Worm (Caenorhabditis elegans) whole organism, L4 larva: ENCODE data around the gene grd-8.

ENCODE experiments used
- F10B5.3 ChIP-seq: sonication (generic microtip); optimal IDR thresholded peaks from 2 replicates; lab custom pipeline; 2016; ENCODE audit warnings: mild to moderate bottlenecking, missing genetic modification characterization, missing compliant biosample characterization
- aha-1 ChIP-seq: fragments of 150-350 bp; peaks from one replicate; lab custom pipeline; 2014; ENCODE audit warnings: missing biosample characterization, missing genetic modification characterization
- ama-1 ChIP-seq: fragments of 150-350 bp; optimal IDR thresholded peaks from 2 replicates; lab custom pipeline; 2014; ENCODE audit warnings: inconsistent platforms, mixed read lengths
- arid-1 ChIP-seq: fragments of 200-800 bp; sonication (Bioruptor generic); conservative IDR thresholded peaks from 2 replicates; pipeline ENCODE4 v1.3.6; 2022; ENCODE audit warnings: missing genetic modification reagents, missing genetic modification characterization, missing compliant biosample characterization
- ceh-28 ChIP-seq: fragments of 150-350 bp; optimal IDR thresholded peaks from 2 replicates; lab custom pipeline; 2014; ENCODE audit warnings: missing biosample characterization, missing genetic modification reagents, missing genetic modification characterization
- ceh-44 ChIP-seq: fragments of 200-800 bp; sonication (Bioruptor generic); IDR thresholded peaks from 2 replicates; pipeline ENCODE4 v1.3.6; 2022; ENCODE audit warnings: missing genetic modification reagents, missing genetic modification characterization, missing compliant biosample characterization
- ces-1 ChIP-seq: fragments of 150-350 bp; sonication (generic microtip); optimal IDR thresholded peaks from 4 replicates; lab custom pipeline; 2014; ENCODE audit warnings: missing biosample characterization, missing genetic modification reagents, missing genetic modification characterization
- daf-12 ChIP-seq: fragments of 150-350 bp; optimal IDR thresholded peaks from 2 replicates; lab custom pipeline; 2014; ENCODE audit warnings: missing biosample characterization, missing genetic modification reagents, missing genetic modification characterization
- daf-16 ChIP-seq, 3 experiments: sonication (generic microtip); optimal IDR thresholded peaks; 2 replicates each; lab custom pipeline; 2016 to 2017; ENCODE audit warnings: missing genetic modification characterization in 3 of 3, missing genetic modification reagents in 3 of 3, mild to moderate bottlenecking in 2 of 3, missing compliant biosample characterization in 2 of 3, missing biosample characterization in 1 of 3, moderate library complexity in 1 of 3
- daf-19 ChIP-seq: fragments of 200-800 bp; sonication (Bioruptor generic); conservative IDR thresholded peaks from 2 replicates; pipeline ENCODE4 v1.3.6; 2022; ENCODE audit warnings: missing genetic modification characterization, missing compliant biosample characterization
- dmd-6 ChIP-seq: fragments of 200-800 bp; sonication (Bioruptor generic); IDR thresholded peaks from 2 replicates; pipeline ENCODE4 v1.3.6; 2022; ENCODE audit warnings: missing genetic modification reagents, missing genetic modification characterization, missing compliant biosample characterization
- dmd-8 ChIP-seq: fragments of 200-800 bp; sonication (Bioruptor generic); IDR thresholded peaks from 2 replicates; pipeline ENCODE4 v1.3.6; 2022; ENCODE audit warnings: missing genetic modification characterization, missing compliant biosample characterization
- dmd-9 ChIP-seq: fragments of 200-800 bp; sonication (Bioruptor generic); IDR thresholded peaks from 2 replicates; pipeline ENCODE4 v1.3.6; 2022; ENCODE audit warnings: missing genetic modification reagents, missing genetic modification characterization, missing compliant biosample characterization
- dpl-1 ChIP-seq: fragments of 150-350 bp; optimal IDR thresholded peaks from 2 replicates; lab custom pipeline; 2014; ENCODE audit warnings: missing biosample characterization, missing genetic modification reagents, missing genetic modification characterization
- duxl-1 ChIP-seq: sonication (generic microtip); optimal IDR thresholded peaks from 2 replicates; lab custom pipeline; 2016; ENCODE audit warnings: mild to moderate bottlenecking, missing genetic modification characterization, moderate library complexity, missing compliant biosample characterization; ENCODE audit not compliant: poor library complexity
- egl-27 ChIP-seq: sonication (generic microtip); optimal IDR thresholded peaks from 3 replicates; lab custom pipeline; 2017; ENCODE audit warnings: missing biosample characterization, missing genetic modification reagents, missing genetic modification characterization
- fkh-10 ChIP-seq: fragments of 150-350 bp; optimal IDR thresholded peaks from 2 replicates; lab custom pipeline; 2014; ENCODE audit warnings: missing biosample characterization, missing genetic modification reagents, missing genetic modification characterization
- hif-1 ChIP-seq, 2 experiments: sonication (generic microtip); optimal IDR thresholded peaks; 2 replicates each; lab custom pipeline; 2016 to 2017; ENCODE audit warnings: missing compliant biosample characterization in 2 of 2, missing genetic modification characterization in 2 of 2, missing genetic modification reagents in 2 of 2, missing genotype in 2 of 2, mild to moderate bottlenecking in 1 of 2
- hlh-11 ChIP-seq: fragments of 200-800 bp; sonication (Bioruptor generic); optimal IDR thresholded peaks from 2 replicates; lab custom pipeline; 2018; ENCODE audit warnings: mild to moderate bottlenecking, missing genetic modification characterization, missing compliant biosample characterization
- hlh-30 ChIP-seq: sonication (generic microtip); optimal IDR thresholded peaks from 2 replicates; lab custom pipeline; 2017; ENCODE audit warnings: antibody characterized with exemption, mild to moderate bottlenecking, missing genetic modification characterization, missing compliant biosample characterization; ENCODE audit not compliant: insufficient read depth
- hmg-1.1 ChIP-seq: fragments of 200-800 bp; sonication (Bioruptor generic); IDR thresholded peaks from 2 replicates; pipeline ENCODE4 v1.3.6; 2022; ENCODE audit warnings: missing genetic modification reagents, missing genetic modification characterization, missing compliant biosample characterization
- lin-15B ChIP-seq: fragments of 150-350 bp; sonication (generic microtip); optimal IDR thresholded peaks from 3 replicates; lab custom pipeline; 2014; ENCODE audit warnings: missing biosample characterization, missing genetic modification characterization
- lin-29 ChIP-seq: fragments of 200-800 bp; sonication (Bioruptor generic); IDR thresholded peaks from 2 replicates; pipeline ENCODE4 v1.3.6; 2022; ENCODE audit warnings: missing genetic modification reagents, missing genetic modification characterization, missing compliant biosample characterization
- madf-9 ChIP-seq: fragments of 200-800 bp; sonication (Bioruptor generic); conservative IDR thresholded peaks from 2 replicates; pipeline ENCODE4 v1.3.6; 2022; ENCODE audit warnings: missing genetic modification reagents, missing genetic modification characterization, missing compliant biosample characterization
- mdl-1 ChIP-seq, 2 experiments: fragments of 150-350 bp in 1 of 2; sonication (generic microtip) in 1 of 2; optimal IDR thresholded peaks; 2 replicates each; lab custom pipeline; 2014 to 2017; ENCODE audit warnings: missing biosample characterization in 2 of 2, missing genetic modification characterization in 2 of 2
- mep-1 ChIP-seq: fragments of 150-350 bp; sonication (generic microtip); optimal IDR thresholded peaks from 3 replicates; lab custom pipeline; 2014; ENCODE audit warnings: missing biosample characterization, missing genetic modification characterization
- mes-2 ChIP-seq: sonication (generic microtip); optimal IDR thresholded peaks from 2 replicates; lab custom pipeline; 2016; ENCODE audit warnings: missing genotype, mild to moderate bottlenecking, missing genetic modification characterization, missing compliant biosample characterization; ENCODE audit not compliant: poor library complexity, severe bottlenecking
- mxl-3 ChIP-seq: fragments of 200-800 bp; sonication (Bioruptor generic); optimal IDR thresholded peaks from 2 replicates; lab custom pipeline; 2018; ENCODE audit warnings: mild to moderate bottlenecking, missing genetic modification characterization, missing compliant biosample characterization
- nhr-11 ChIP-seq: fragments of 150-350 bp; optimal IDR thresholded peaks from 2 replicates; lab custom pipeline; 2014; ENCODE audit warnings: missing biosample characterization, missing genetic modification characterization
- nhr-28 ChIP-seq: fragments of 150-350 bp; optimal IDR thresholded peaks from 2 replicates; lab custom pipeline; 2014; ENCODE audit warnings: missing biosample characterization, missing genetic modification characterization
- nhr-48 ChIP-seq: sonication (generic microtip); optimal IDR thresholded peaks from 2 replicates; lab custom pipeline; 2016; ENCODE audit warnings: mild to moderate bottlenecking, missing genetic modification characterization, missing compliant biosample characterization
- nhr-77 ChIP-seq: fragments of 150-350 bp; optimal IDR thresholded peaks from 2 replicates; lab custom pipeline; 2014; ENCODE audit warnings: missing biosample characterization, missing genetic modification characterization
- pha-4 ChIP-seq, 2 experiments: fragments of 150-350 bp in 1 of 2; fragments of 200-800 bp in 1 of 2; sonication (Bioruptor generic) in 1 of 2; IDR thresholded peaks in 1 of 2; optimal IDR thresholded peaks in 1 of 2; 2 replicates each; pipeline versions ENCODE4 v1.3.6 to Lab custom; 2014 to 2022; ENCODE audit warnings: missing genetic modification characterization in 2 of 2, missing genetic modification reagents in 2 of 2, missing biosample characterization in 1 of 2, missing compliant biosample characterization in 1 of 2
- pqm-1 ChIP-seq: sonication (generic microtip); optimal IDR thresholded peaks from 2 replicates; lab custom pipeline; 2017; ENCODE audit warnings: missing biosample characterization, missing genetic modification characterization
- sdz-12 ChIP-seq: fragments of 200-800 bp; sonication (Bioruptor generic); optimal IDR thresholded peaks from 2 replicates; lab custom pipeline; 2018; ENCODE audit warnings: mild to moderate bottlenecking, missing genetic modification characterization, missing compliant biosample characterization
- skn-1 ChIP-seq: fragments of 150-350 bp; optimal IDR thresholded peaks from 2 replicates; lab custom pipeline; 2014; ENCODE audit warnings: missing biosample characterization, missing genetic modification characterization
- unc-62 ChIP-seq, 3 experiments: fragments of 150-350 bp in 1 of 3; sonication (generic microtip); optimal IDR thresholded peaks in 2 of 3; peaks in 1 of 3; 1 replicate in 1 of 3; 2 replicates in 2 of 3; lab custom pipeline; 2014 to 2017; ENCODE audit warnings: missing biosample characterization in 3 of 3, missing genetic modification characterization in 3 of 3, missing genetic modification reagents in 3 of 3, missing genotype in 1 of 3
- zfp-3 ChIP-seq: fragments of 200-800 bp; sonication (Bioruptor generic); conservative IDR thresholded peaks from 2 replicates; pipeline ENCODE4 v1.3.6; 2022; ENCODE audit warnings: missing genetic modification reagents, missing genetic modification characterization, missing compliant biosample characterization
- zip-11 ChIP-seq: fragments of 200-800 bp; sonication (Bioruptor generic); IDR thresholded peaks from 2 replicates; pipeline ENCODE4 v1.3.6; 2022; ENCODE audit warnings: missing genetic modification characterization, missing compliant biosample characterization

The grd-8 gene

DNA sequence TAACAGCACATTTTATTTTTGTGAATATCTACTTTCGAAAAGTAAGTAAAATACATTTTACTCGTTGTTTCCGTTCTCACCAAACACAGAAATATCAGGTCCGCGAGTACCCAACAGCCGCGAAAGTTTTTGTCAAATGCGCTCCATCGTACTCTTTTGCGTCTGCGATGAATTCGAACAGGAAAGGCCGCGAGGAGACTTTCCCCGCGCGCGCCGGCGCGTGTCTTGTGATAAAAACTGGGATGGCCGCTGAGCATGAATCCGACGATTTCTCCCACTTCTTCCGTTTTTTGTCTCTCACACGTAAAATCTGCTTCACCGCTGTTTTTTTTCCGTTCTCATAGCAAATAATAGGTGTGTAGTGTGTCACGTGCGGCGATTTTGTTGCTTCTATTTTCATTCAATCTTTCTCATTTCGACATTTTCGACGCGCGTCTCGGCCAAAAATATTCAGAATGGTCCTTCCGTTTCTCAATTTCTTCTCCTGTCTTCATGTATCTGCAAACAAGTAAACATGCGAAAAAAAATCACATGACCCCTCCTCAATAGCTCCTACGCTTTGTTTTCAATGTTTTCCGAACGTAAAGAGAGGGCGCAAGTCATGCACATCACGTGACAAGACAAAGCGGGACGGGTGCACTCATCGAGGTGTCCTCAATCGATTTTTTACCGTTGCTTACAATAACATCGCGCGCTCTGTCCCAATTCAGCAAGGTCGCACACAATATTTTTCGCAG lies 38.1 kb upstream of the grd-8 start, which contains the start of gene uvs-1:
Gene uvs-1 (minus strand): TSS at position 145 of the 737 bp plus-strand sequence.
- no peak for TF ChIP-seq lin-15B (tag; lab: Kevin White, UChicago)
- peak; percentile 8 for TF ChIP-seq mep-1 (tag; lab: Kevin White, UChicago)
- no peak for TF ChIP-seq ces-1
- TF ChIP-seq skn-1 (tag; lab: Kevin White, UChicago) = no peak
- peak in 1 of 2 experiments; percentile 69 for TF ChIP-seq daf-16 (GFP tag; optimal IDR thresholded peaks at IDR 0.05; lab: Kevin White, UChicago)
- peak; percentile 81 for TF ChIP-seq daf-16 (tag; optimal IDR thresholded peaks at IDR 0.05; lab: Kevin White, UChicago)
- no peak for TF ChIP-seq zfp-3 (GFP tag; lab: Robert Waterston, UW)
- TF ChIP-seq aha-1 = peak; percentile 96
- peak; percentile 14 for TF ChIP-seq mes-2
- TF ChIP-seq daf-12 (tag; lab: Kevin White, UChicago) = no peak
- TF ChIP-seq sdz-12 (GFP tag; lab: Kevin White, UChicago) = no peak
- TF ChIP-seq nhr-11 (tag; lab: Kevin White, UChicago) = peak; percentile 40
- no peak for TF ChIP-seq madf-9 (GFP tag; lab: Robert Waterston, UW)
- TF ChIP-seq mdl-1 (tag; optimal IDR thresholded peaks at IDR 0.05; lab: Kevin White, UChicago) = peak; percentile 46 to 80
- TF ChIP-seq hmg-1.1 (GFP tag; lab: Robert Waterston, UW) = peak; percentile 38; the same call in 1 of the 2 replicates
- TF ChIP-seq daf-19 = no peak
- TF ChIP-seq hlh-30 (tag; lab: Kevin White, UChicago) = peak; percentile 93
- peak; percentile 24 for TF ChIP-seq nhr-48 (tag; lab: Kevin White, UChicago)
- TF ChIP-seq unc-62 (GFP tag; optimal IDR thresholded peaks at IDR 0.05 in 1 of 2; lab: Kevin White, UChicago) = peak in 1 of 2 experiments; percentile 98
- TF ChIP-seq unc-62 (tag; optimal IDR thresholded peaks at IDR 0.05; lab: Kevin White, UChicago) = no peak
- TF ChIP-seq pha-4 (GFP tag; IDR thresholded peaks at IDR 0.05; lab: Robert Waterston, UW) = no peak
- TF ChIP-seq pha-4 (tag; optimal IDR thresholded peaks at IDR 0.05; lab: Kevin White, UChicago) = peak; percentile 76
- peak; percentile 61 for TF ChIP-seq nhr-28 (tag; lab: Kevin White, UChicago)
- peak; percentile 9 for TF ChIP-seq ceh-28 (tag; lab: Kevin White, UChicago)
- peak; percentile 12 for TF ChIP-seq duxl-1 (tag; lab: Kevin White, UChicago)
- TF ChIP-seq hlh-11 (tag; lab: Kevin White, UChicago) = peak; percentile 51
- no peak for TF ChIP-seq dmd-6 (GFP tag; lab: Robert Waterston, UW)
- peak; percentile 50 for TF ChIP-seq dpl-1
- TF ChIP-seq mxl-3 (GFP tag; lab: Kevin White, UChicago) = peak; percentile 66
- TF ChIP-seq hif-1 (tag; optimal IDR thresholded peaks at IDR 0.05; lab: Kevin White, UChicago) = peak in 1 of 2 experiments; percentile 49
- peak; percentile 39 for TF ChIP-seq nhr-77 (tag; lab: Kevin White, UChicago)
- peak; percentile 8 for TF ChIP-seq fkh-10 (GFP tag; lab: Kevin White, UChicago)

DNA sequence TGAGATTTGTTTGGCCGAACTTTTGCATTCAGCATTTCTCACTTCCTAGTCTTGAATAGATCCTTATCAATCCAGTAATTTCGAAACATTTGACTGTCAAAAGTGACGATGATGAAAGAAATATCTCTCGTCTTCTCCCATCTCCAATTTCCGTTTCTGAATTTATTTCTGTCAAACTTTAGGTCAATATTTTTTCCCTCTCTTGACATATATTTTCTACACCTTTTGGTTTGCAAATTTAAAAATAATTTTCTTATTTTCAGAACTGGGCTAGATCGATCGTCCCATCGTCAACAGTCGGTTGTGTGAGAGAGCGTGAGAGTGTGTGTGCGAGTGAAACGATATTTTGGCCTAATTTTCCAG lies 37.5 kb upstream of the grd-8 start, which contains the start of gene xpo-1:
Gene xpo-1 (plus strand): TSS at position 264 of the 363 bp plus-strand sequence.
- TF ChIP-seq madf-9 (GFP tag; lab: Robert Waterston, UW) = no peak

- TF ChIP-seq aha-1 = peak; percentile 84
- no peak for TF ChIP-seq lin-29 (GFP tag; lab: Robert Waterston, UW)
- TF ChIP-seq egl-27 (tag; lab: Kevin White, UChicago) = no peak
- TF ChIP-seq daf-19 = no peak
- no peak for TF ChIP-seq pqm-1
- no peak for TF ChIP-seq ceh-28 (tag; lab: Kevin White, UChicago)
- TF ChIP-seq daf-12 (tag; lab: Kevin White, UChicago) = no peak
- TF ChIP-seq arid-1 (GFP tag; lab: Robert Waterston, UW) = no peak
- no peak for TF ChIP-seq ceh-44 (GFP tag; lab: Robert Waterston, UW)
- no peak for TF ChIP-seq F10B5.3 (tag; lab: Kevin White, UChicago)
- TF ChIP-seq unc-62 (GFP tag; optimal IDR thresholded peaks at IDR 0.05 in 1 of 2; lab: Kevin White, UChicago) = peak in 1 of 2 experiments; percentile 66
- TF ChIP-seq unc-62 (tag; optimal IDR thresholded peaks at IDR 0.05; lab: Kevin White, UChicago) = no peak
- TF ChIP-seq dmd-9 (GFP tag; lab: Robert Waterston, UW) = no peak
- TF ChIP-seq ama-1 = no peak
- no peak for TF ChIP-seq dmd-8 (GFP tag; lab: Robert Waterston, UW)
- no peak for TF ChIP-seq daf-16 (GFP tag; optimal IDR thresholded peaks at IDR 0.05; lab: Kevin White, UChicago)
- TF ChIP-seq daf-16 (tag; optimal IDR thresholded peaks at IDR 0.05; lab: Kevin White, UChicago) = no peak
- TF ChIP-seq zip-11 (GFP tag; lab: Robert Waterston, UW) = no peak
- TF ChIP-seq mxl-3 (GFP tag; lab: Kevin White, UChicago) = no peak
Measured at ce11 chrV:7806629-7807028, 35.7 kb upstream of the grd-8 start.
